Worm (Caenorhabditis elegans): ENCODE results near the gene W06B4.1.

ce11 chrII:4489288-4489687 lies 17.9 kb downstream of the W06B4.1 start, which contains the start of gene T05C1.3:
- TF ChIP-seq flt-1 (GFP tag; IDR thresholded peaks at IDR 0.05) (no peak), ama-1 (optimal IDR thresholded peaks at IDR 0.05) (no peak), tra-4 (tag; optimal IDR thresholded peaks at IDR 0.05) (no peak), ceh-36 (tag; optimal IDR thresholded peaks at IDR 0.05) (no peak), hmg-4 (GFP tag; optimal IDR thresholded peaks at IDR 0.05) (no peak), hnd-1 (tag; optimal IDR thresholded peaks at IDR 0.05) (no peak), scrt-1 (GFP tag; IDR thresholded peaks at IDR 0.05) (no peak)

Measured in whole organism, early embryonic.